Worm (Caenorhabditis elegans): ENCODE results near the gene ptrn-1.

ptrn-1 gene

DNA sequence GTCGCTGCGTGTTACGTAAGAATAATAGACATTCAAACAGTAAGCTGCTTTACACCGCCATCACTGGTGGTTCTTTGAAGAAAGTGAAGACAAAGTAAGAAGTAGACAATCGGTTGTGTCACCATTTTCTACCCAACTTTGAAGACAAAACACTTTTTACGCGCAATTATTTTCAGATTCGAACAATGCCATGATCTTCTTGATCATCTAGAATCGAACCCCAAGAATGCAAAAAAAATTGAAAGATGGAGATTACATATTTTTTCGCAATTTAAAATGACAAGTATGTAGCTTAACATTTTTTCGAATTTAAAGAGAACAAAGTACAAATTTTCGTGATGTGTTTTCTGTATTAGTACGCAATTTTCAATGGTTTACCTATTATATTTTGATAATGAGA, 9.2 kb downstream of the ptrn-1 start, which contains the start of gene F35B3.4:
Gene F35B3.4, minus strand, starts transcription at position 101 of the 400 bp plus-strand sequence.
- TF ChIP-seq syd-9 (tag; optimal IDR thresholded peaks at IDR 0.05) (no peak), ceh-18 (tag; optimal IDR thresholded peaks at IDR 0.05) (no peak), rnt-1 (tag; optimal IDR thresholded peaks at IDR 0.05) (no peak), ceh-30 (tag; optimal IDR thresholded peaks at IDR 0.05) (no peak), ets-4 (tag; optimal IDR thresholded peaks at IDR 0.05) (no peak), unc-42 (tag; optimal IDR thresholded peaks at IDR 0.05) (no peak), ceh-24 (tag; optimal IDR thresholded peaks at IDR 0.05) (no peak), npax-4 (tag; optimal IDR thresholded peaks at IDR 0.05) (no peak), pat-9 (tag; optimal IDR thresholded peaks at IDR 0.05) (no peak), hlh-15 (tag; optimal IDR thresholded peaks at IDR 0.05) (no peak), C38D4.7 (GFP tag; optimal IDR thresholded peaks at IDR 0.05) (no peak), ceh-34 (tag; optimal IDR thresholded peaks at IDR 0.05) (no peak), tbx-2 (tag; optimal IDR thresholded peaks at IDR 0.05) (no peak), odd-2 (tag; optimal IDR thresholded peaks at IDR 0.05) (no peak), ceh-6 (GFP tag; optimal IDR thresholded peaks at IDR 0.05) (no peak), nhr-232 (tag; optimal IDR thresholded peaks at IDR 0.05) (no peak), fax-1 (tag; optimal IDR thresholded peaks at IDR 0.05) (no peak), ceh-48 (tag; optimal IDR thresholded peaks at IDR 0.05) (no peak)

DNA sequence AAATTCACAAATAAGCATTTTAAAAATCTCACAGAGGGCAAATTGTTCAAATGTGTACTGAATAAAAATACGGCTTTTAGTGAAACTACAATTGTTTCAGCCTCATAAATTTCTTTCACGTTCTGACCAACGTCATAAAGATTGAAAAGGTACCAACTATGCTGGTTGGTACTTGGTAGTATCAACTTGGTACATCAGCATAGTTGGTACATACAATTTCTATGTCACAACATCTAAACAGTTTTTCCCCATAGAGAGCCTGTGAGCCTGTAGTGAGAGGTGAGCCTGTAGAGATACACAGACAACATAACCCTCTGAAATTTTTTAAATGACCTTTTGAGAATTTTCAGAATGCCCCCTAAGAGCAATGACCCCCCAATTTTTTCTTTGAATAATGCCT, 10.9 kb downstream of the ptrn-1 start:
- TF ChIP-seq C38D4.7 (GFP tag; optimal IDR thresholded peaks at IDR 0.05) (no peak), elt-2 (tag; optimal IDR thresholded peaks at IDR 0.05) (no peak), fkh-6 (tag; optimal IDR thresholded peaks at IDR 0.05) (no peak)

DNA sequence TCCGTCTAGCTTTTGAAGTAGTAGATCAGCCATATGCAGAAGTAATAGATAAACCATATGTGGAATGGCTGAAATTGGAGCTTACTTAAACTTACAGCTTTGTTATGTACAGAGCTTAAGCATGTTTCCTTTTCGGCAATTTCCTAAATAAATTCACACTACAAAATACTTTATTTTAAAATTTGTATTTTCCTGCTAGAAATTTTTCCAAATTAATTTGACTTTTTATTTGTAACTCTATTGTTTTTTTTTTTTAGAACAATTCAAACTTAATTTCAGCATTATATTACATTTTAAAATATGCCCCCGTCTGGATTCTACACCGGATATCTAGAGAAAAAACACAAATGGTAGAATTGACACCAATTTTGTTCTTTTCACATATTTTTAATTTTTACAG, 16.9 kb downstream of the ptrn-1 start, which contains the start of gene F35B3.3:
Gene F35B3.3, plus strand, starts transcription at position 301 of the 400 bp plus-strand sequence.
- TF ChIP-seq fkh-10 (GFP tag; optimal IDR thresholded peaks at IDR 0.05) (no peak), ceh-22 (tag; optimal IDR thresholded peaks at IDR 0.05) (no peak), K09A11.1 (tag; optimal IDR thresholded peaks at IDR 0.05; ENCODE audit: insufficient read depth) (no peak), C38D4.7 (GFP tag; optimal IDR thresholded peaks at IDR 0.05) (no peak), pha-4 (tag; optimal IDR thresholded peaks at IDR 0.05) (no peak), nhr-232 (tag; optimal IDR thresholded peaks at IDR 0.05) (no peak), ref-2 (tag; optimal IDR thresholded peaks at IDR 0.05) (no peak), ceh-30 (tag; optimal IDR thresholded peaks at IDR 0.05) (no peak), ceh-24 (tag; optimal IDR thresholded peaks at IDR 0.05) (no peak), gmeb-2 (tag; optimal IDR thresholded peaks at IDR 0.05) (no peak), ets-4 (tag; optimal IDR thresholded peaks at IDR 0.05) (no peak), fax-1 (tag; optimal IDR thresholded peaks at IDR 0.05) (no peak), hlh-30 (tag; optimal IDR thresholded peaks at IDR 0.05; ENCODE audit: insufficient read depth) (no peak), odd-2 (tag; optimal IDR thresholded peaks at IDR 0.05) (no peak), dmd-4 (tag; optimal IDR thresholded peaks at IDR 0.05; ENCODE audit: borderline replicate concordance) (no peak), hlh-15 (tag; optimal IDR thresholded peaks at IDR 0.05) (no peak), nhr-11 (tag; optimal IDR thresholded peaks at IDR 0.05) (no peak), che-1 (tag; optimal IDR thresholded peaks at IDR 0.05) (no peak)

- TF ChIP-seq unc-42 (tag; optimal IDR thresholded peaks at IDR 0.05) = no peak
- no peak for TF ChIP-seq ceh-9 (tag; optimal IDR thresholded peaks at IDR 0.05)
- no peak for TF ChIP-seq ztf-16 (tag; optimal IDR thresholded peaks at IDR 0.05)
- no peak for TF ChIP-seq ceh-2 (tag; optimal IDR thresholded peaks at IDR 0.05)
- TF ChIP-seq pros-1 (tag; optimal IDR thresholded peaks at IDR 0.05) = no peak
- no peak for TF ChIP-seq syd-9 (tag; optimal IDR thresholded peaks at IDR 0.05)
- no peak for TF ChIP-seq ceh-19 (GFP tag; optimal IDR thresholded peaks at IDR 0.05)
- TF ChIP-seq ceh-34 (tag; optimal IDR thresholded peaks at IDR 0.05) = no peak
- TF ChIP-seq F13H6.1 (tag; optimal IDR thresholded peaks at IDR 0.05) = no peak
- no peak for TF ChIP-seq Y22D7AL.16 (tag; optimal IDR thresholded peaks at IDR 0.05)
- TF ChIP-seq pha-2 (tag; optimal IDR thresholded peaks at IDR 0.05) = no peak
- TF ChIP-seq madf-2 (tag; optimal IDR thresholded peaks at IDR 0.05) = no peak
- TF ChIP-seq ceh-48 (tag; optimal IDR thresholded peaks at IDR 0.05) = no peak
- no peak for TF ChIP-seq pax-1 (tag; optimal IDR thresholded peaks at IDR 0.05)
- TF ChIP-seq hlh-13 (GFP tag; optimal IDR thresholded peaks at IDR 0.05) = no peak
Observed at ce11 chrX:17006843-17007242, 23.2 kb downstream of the ptrn-1 start.

Measured in whole organism, late embryonic.